Worm (Caenorhabditis elegans): ENCODE measurements around the gene ufbp-1.

ufbp-1 gene

ce11 chrIII:8429497-8429896 lies 13.9 kb downstream of the ufbp-1 start:
- no peak for TF ChIP-seq nhr-12 (tag; optimal IDR thresholded peaks at IDR 0.05)
- no peak for TF ChIP-seq nhr-237 (tag; optimal IDR thresholded peaks at IDR 0.05)
- TF ChIP-seq nhr-76 (tag; optimal IDR thresholded peaks at IDR 0.05) = no peak
- TF ChIP-seq zip-8 (tag; optimal IDR thresholded peaks at IDR 0.05) = no peak
- TF ChIP-seq ceh-39 (tag; optimal IDR thresholded peaks at IDR 0.05) = no peak
- no peak for TF ChIP-seq ham-2 (GFP tag; optimal IDR thresholded peaks at IDR 0.05)
- no peak for TF ChIP-seq unc-39 (tag; optimal IDR thresholded peaks at IDR 0.05)
- TF ChIP-seq sem-2 (GFP tag; optimal IDR thresholded peaks at IDR 0.05) = no peak
- TF ChIP-seq nhr-28 (tag; optimal IDR thresholded peaks at IDR 0.05) = no peak
- TF ChIP-seq elt-1 (tag; optimal IDR thresholded peaks at IDR 0.05; ENCODE audit: borderline replicate concordance, insufficient read depth) = no peak
- TF ChIP-seq flh-1 (GFP tag; optimal IDR thresholded peaks at IDR 0.05) = no peak
- no peak for TF ChIP-seq bed-3 (GFP tag; optimal IDR thresholded peaks at IDR 0.05)
- no peak for TF ChIP-seq mab-5 (tag; optimal IDR thresholded peaks at IDR 0.05)

- TF ChIP-seq sem-2 (GFP tag; optimal IDR thresholded peaks at IDR 0.05) = no peak
- no peak for TF ChIP-seq M03D4.4 (tag; optimal IDR thresholded peaks at IDR 0.05)
- TF ChIP-seq tbx-8 (GFP tag; optimal IDR thresholded peaks at IDR 0.05) = no peak
- no peak for TF ChIP-seq elt-3 (tag; optimal IDR thresholded peaks at IDR 0.05)
- TF ChIP-seq ztf-11 (tag; optimal IDR thresholded peaks at IDR 0.05) = no peak
- no peak for TF ChIP-seq blmp-1 (tag; optimal IDR thresholded peaks at IDR 0.05)
- TF ChIP-seq nhr-28 (tag; optimal IDR thresholded peaks at IDR 0.05) = no peak
- no peak for TF ChIP-seq lin-13 (tag; optimal IDR thresholded peaks at IDR 0.05)
- TF ChIP-seq pha-4 (tag; optimal IDR thresholded peaks at IDR 0.05) = no peak
- TF ChIP-seq nhr-12 (tag; optimal IDR thresholded peaks at IDR 0.05) = no peak
- TF ChIP-seq hlh-1 (tag; optimal IDR thresholded peaks at IDR 0.05) = no peak
- no peak for TF ChIP-seq lsy-2 (tag; optimal IDR thresholded peaks at IDR 0.05)
- TF ChIP-seq mep-1 (tag; optimal IDR thresholded peaks at IDR 0.05) = no peak
- TF ChIP-seq ceh-39 (tag; optimal IDR thresholded peaks at IDR 0.05) = no peak
- TF ChIP-seq ces-1 (GFP tag; optimal IDR thresholded peaks at IDR 0.05) = no peak
- no peak for TF ChIP-seq unc-39 (tag; optimal IDR thresholded peaks at IDR 0.05)
- TF ChIP-seq ceh-43 (GFP tag; optimal IDR thresholded peaks at IDR 0.05) = no peak
- no peak for TF ChIP-seq nhr-76 (tag; optimal IDR thresholded peaks at IDR 0.05)
- no peak for TF ChIP-seq lin-32 (GFP tag; optimal IDR thresholded peaks at IDR 0.05)
- TF ChIP-seq nhr-2 (tag; optimal IDR thresholded peaks at IDR 0.05) = no peak
These were observed 14.4 kb downstream of the ufbp-1 start, which contains the start of gene ZK1236.1 for ce11 chrIII:8429035-8429434. ZK1236.1 (plus strand) TSS chrIII:8429297.

- TF ChIP-seq ces-1 (GFP tag; optimal IDR thresholded peaks at IDR 0.05) (peak; percentile 74), mep-1 (tag; optimal IDR thresholded peaks at IDR 0.05) (no peak), zip-8 (tag; optimal IDR thresholded peaks at IDR 0.05) (no peak)
These were observed 17.1 kb downstream of the ufbp-1 start, which contains the start of gene cec-1 for ce11 chrIII:8426271-8426670. cec-1 (plus strand) TSS chrIII:8426333.

- TF ChIP-seq hlh-1 (tag; optimal IDR thresholded peaks at IDR 0.05) (peak; percentile 22), mls-2 (tag; optimal IDR thresholded peaks at IDR 0.05) (peak; percentile 53), ztf-11 (tag; optimal IDR thresholded peaks at IDR 0.05) (no peak), ceh-83 (GFP tag; optimal IDR thresholded peaks at IDR 0.05) (no peak), sptf-1 (tag; optimal IDR thresholded peaks at IDR 0.05) (peak; percentile 9), mep-1 (tag; optimal IDR thresholded peaks at IDR 0.05) (peak; percentile 36), nhr-2 (tag; optimal IDR thresholded peaks at IDR 0.05) (peak; percentile 1), ham-2 (GFP tag; optimal IDR thresholded peaks at IDR 0.05) (peak; percentile 57), drap-1 (GFP tag; optimal IDR thresholded peaks at IDR 0.05) (peak; percentile 49), ces-1 (GFP tag; optimal IDR thresholded peaks at IDR 0.05) (peak; percentile 23), zip-8 (tag; optimal IDR thresholded peaks at IDR 0.05) (no peak), pha-4 (tag; optimal IDR thresholded peaks at IDR 0.05) (peak; percentile 21), cnd-1 (tag; optimal IDR thresholded peaks at IDR 0.05) (peak; percentile 50), unc-120 (tag; optimal IDR thresholded peaks at IDR 0.05; ENCODE audit: poor library complexity, severe bottlenecking) (peak; percentile 19), lsy-2 (tag; optimal IDR thresholded peaks at IDR 0.05) (peak; percentile 29), unc-62 (GFP tag; optimal IDR thresholded peaks at IDR 0.05) (peak; percentile 48), nhr-12 (tag; optimal IDR thresholded peaks at IDR 0.05) (no peak)
These were observed 18.3 kb downstream of the ufbp-1 start for ce11 chrIII:8425076-8425475.
